Fruit fly (Drosophila melanogaster): ENCODE data around the gene crq.

crq gene

DNA sequence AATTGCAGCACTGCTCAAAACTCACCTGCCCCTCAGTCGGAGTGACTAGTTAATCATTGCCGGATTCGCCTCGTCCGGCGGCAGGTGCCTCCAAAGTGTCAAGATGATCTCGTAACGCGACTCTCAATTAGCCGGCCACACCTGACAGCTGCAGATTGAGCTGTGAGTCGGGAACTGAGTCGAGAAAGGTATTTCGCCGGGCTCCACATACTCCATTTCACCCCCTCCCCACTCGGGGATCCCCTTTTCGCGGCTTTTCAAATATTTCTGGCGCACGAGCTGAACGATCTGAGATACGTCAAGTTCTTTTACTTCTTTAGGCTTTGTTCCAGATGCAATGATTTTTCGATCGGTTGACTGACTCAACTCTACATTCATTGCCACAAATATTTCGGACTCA lies 26.4 kb downstream of the crq start:
- TF ChIP-seq Mio (GFP tag; optimal IDR thresholded peaks at IDR 0.05) (no peak), Vsx2 (GFP tag; optimal IDR thresholded peaks at IDR 0.05; ENCODE audit: partially characterized antibody) (no peak), psq (GFP tag; optimal IDR thresholded peaks at IDR 0.05) (no peak), Jra (GFP tag; optimal IDR thresholded peaks at IDR 0.05) (no peak), rgr (GFP tag; optimal IDR thresholded peaks at IDR 0.05) (no peak), Rel (GFP tag; optimal IDR thresholded peaks at IDR 0.05) (no peak), Rel (tag; optimal IDR thresholded peaks at IDR 0.05) (peak; percentile 90), fru (GFP tag; optimal IDR thresholded peaks at IDR 0.05) (no peak)

DNA sequence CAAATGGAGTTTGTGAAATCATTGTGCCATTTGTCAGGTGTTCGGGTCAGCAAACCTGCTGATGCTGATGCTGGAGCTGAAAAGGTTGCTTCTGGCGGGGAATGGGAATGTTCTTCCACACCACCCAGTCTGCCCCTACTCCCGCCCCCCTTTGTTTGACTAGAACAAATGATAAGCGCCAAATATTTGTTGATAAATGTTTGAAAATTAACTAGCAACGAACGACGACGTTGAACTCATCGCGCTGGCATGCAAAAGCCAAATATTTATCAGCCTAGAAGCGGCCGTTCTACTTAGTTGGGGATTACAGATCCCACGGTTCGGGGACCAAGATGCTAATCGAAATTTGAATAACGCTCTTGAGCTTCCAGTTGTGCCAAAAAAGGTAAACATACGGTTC lies 27.3 kb downstream of the crq start:
- TF ChIP-seq Hnf4 (GFP tag; optimal IDR thresholded peaks at IDR 0.05) (no peak), N (GFP tag; optimal IDR thresholded peaks at IDR 0.05) (no peak), Vsx2 (GFP tag; optimal IDR thresholded peaks at IDR 0.05; ENCODE audit: partially characterized antibody) (no peak), dl (GFP tag; optimal IDR thresholded peaks at IDR 0.05; ENCODE audit: insufficient read depth in 1 of 2, partially characterized antibody in 2 of 2) (no peak), pan (optimal IDR thresholded peaks at IDR 0.05) (no peak), CrebA (GFP tag; optimal IDR thresholded peaks at IDR 0.05; ENCODE audit: borderline replicate concordance) (no peak), sage (GFP tag; optimal IDR thresholded peaks at IDR 0.05) (no peak), Hr83 (GFP tag; optimal IDR thresholded peaks at IDR 0.05; ENCODE audit: poor library complexity, severe bottlenecking) (no peak), sv (GFP tag; optimal IDR thresholded peaks at IDR 0.05) (no peak), GATAd (GFP tag; optimal IDR thresholded peaks at IDR 0.05) (no peak), dsf (GFP tag; optimal IDR thresholded peaks at IDR 0.05; ENCODE audit: borderline replicate concordance) (no peak), fru (GFP tag; optimal IDR thresholded peaks at IDR 0.05) (no peak), woc (GFP tag; optimal IDR thresholded peaks at IDR 0.05) (no peak), ey (GFP tag; optimal IDR thresholded peaks at IDR 0.05) (no peak), foxo (GFP tag; optimal IDR thresholded peaks at IDR 0.05) (no peak), Hr78 (GFP tag; optimal IDR thresholded peaks at IDR 0.05) (no peak), Dif (GFP tag; optimal IDR thresholded peaks at IDR 0.05; ENCODE audit: partially characterized antibody) (no peak), Myc (optimal IDR thresholded peaks at IDR 0.05) (no peak)

DNA sequence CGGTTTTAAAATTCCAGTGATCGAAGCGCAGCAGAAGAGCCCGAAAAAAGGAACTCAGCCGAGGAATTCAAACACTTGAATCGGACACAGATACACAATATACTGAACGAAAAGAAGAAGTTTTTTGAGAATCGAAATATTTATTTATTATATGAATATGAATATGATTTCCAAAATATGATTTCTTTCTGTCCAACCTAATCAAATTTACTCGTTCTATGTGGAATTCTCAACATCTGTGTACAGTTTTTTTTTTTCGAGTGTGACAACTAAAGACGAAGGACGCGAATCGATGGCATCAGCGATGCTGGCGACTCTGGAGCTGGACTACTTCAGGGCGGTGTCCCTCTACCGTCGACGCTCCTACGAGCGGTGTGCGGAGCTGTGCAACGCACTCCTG lies 29.7 kb downstream of the crq start:
- peak; percentile 93 for TF ChIP-seq fru (GFP tag; optimal IDR thresholded peaks at IDR 0.05)
- TF ChIP-seq Sp1 (GFP tag; optimal IDR thresholded peaks at IDR 0.05): peak; percentile 89
- TF ChIP-seq psq (GFP tag; optimal IDR thresholded peaks at IDR 0.05): peak; percentile 88
- peak; percentile 93 for TF ChIP-seq rgr (GFP tag; optimal IDR thresholded peaks at IDR 0.05)
- TF ChIP-seq foxo (GFP tag; optimal IDR thresholded peaks at IDR 0.05): peak; percentile 44 to 92
- peak; percentile 87 for TF ChIP-seq woc (GFP tag; optimal IDR thresholded peaks at IDR 0.05)
- peak; percentile 39 for TF ChIP-seq CG9705 (GFP tag; optimal IDR thresholded peaks at IDR 0.05)
- peak; percentile 78 for TF ChIP-seq Jra (GFP tag; optimal IDR thresholded peaks at IDR 0.05)
- TF ChIP-seq dmrt93B (GFP tag; optimal IDR thresholded peaks at IDR 0.05): peak; percentile 66
- peak; percentile 92 for TF ChIP-seq ey (GFP tag; optimal IDR thresholded peaks at IDR 0.05)
- TF ChIP-seq Hnf4 (GFP tag; optimal IDR thresholded peaks at IDR 0.05): peak; percentile 84
- TF ChIP-seq h (GFP tag; optimal IDR thresholded peaks at IDR 0.05): peak; percentile 94
- peak; percentile 81 for TF ChIP-seq Rel (GFP tag; optimal IDR thresholded peaks at IDR 0.05)
- TF ChIP-seq Rel (tag; optimal IDR thresholded peaks at IDR 0.05): no peak
- TF ChIP-seq CG32264 (GFP tag; optimal IDR thresholded peaks at IDR 0.05): peak; percentile 74
- TF ChIP-seq OdsH (GFP tag; optimal IDR thresholded peaks at IDR 0.05): peak; percentile 93
- no peak for TF ChIP-seq pan (optimal IDR thresholded peaks at IDR 0.05)
- TF ChIP-seq usp (GFP tag; optimal IDR thresholded peaks at IDR 0.05): no peak
- TF ChIP-seq jim (GFP tag; optimal IDR thresholded peaks at IDR 0.05): no peak
- TF ChIP-seq sage (GFP tag; optimal IDR thresholded peaks at IDR 0.05): peak; percentile 87
- no peak for TF ChIP-seq dl (GFP tag; optimal IDR thresholded peaks at IDR 0.05; ENCODE audit: insufficient read depth in 1 of 2, partially characterized antibody in 2 of 2)
- peak; percentile 68 for TF ChIP-seq HLH106 (tag; optimal IDR thresholded peaks at IDR 0.05)
- TF ChIP-seq br (GFP tag; optimal IDR thresholded peaks at IDR 0.05): peak; percentile 86
- TF ChIP-seq N (GFP tag; optimal IDR thresholded peaks at IDR 0.05): no peak
- peak; percentile 69 for TF ChIP-seq dsf (GFP tag; optimal IDR thresholded peaks at IDR 0.05; ENCODE audit: borderline replicate concordance)

dm6 chr2L:422573-422972 lies 30.3 kb downstream of the crq start, which contains the start of gene BBS8:
Gene BBS8, plus strand, starts transcription at chr2L:422873.
- TF ChIP-seq jim (GFP tag; optimal IDR thresholded peaks at IDR 0.05): no peak
- no peak for TF ChIP-seq rgr (GFP tag; optimal IDR thresholded peaks at IDR 0.05)
- TF ChIP-seq sage (GFP tag; optimal IDR thresholded peaks at IDR 0.05): no peak
- TF ChIP-seq Hr78 (GFP tag; optimal IDR thresholded peaks at IDR 0.05): no peak
- TF ChIP-seq h (GFP tag; optimal IDR thresholded peaks at IDR 0.05): no peak

Measured in whole organism, wandering third instar larva.